Worm (Caenorhabditis elegans) whole organism, mixed stage, embryonic: ENCODE measurements around the gene C28H8.3.

Experiments used
- bed-3 ChIP-seq: fragments of 200-800 bp; sonication (Bioruptor generic); optimal IDR thresholded peaks from 3 replicates; lab custom pipeline; 2018; ENCODE audit warnings: mild to moderate bottlenecking, missing genetic modification characterization, moderate library complexity, missing compliant biosample characterization
- blmp-1 ChIP-seq: fragments of 150-350 bp; optimal IDR thresholded peaks from 2 replicates; lab custom pipeline; 2014; ENCODE audit warnings: missing biosample characterization, missing genetic modification characterization
- ceh-39 ChIP-seq: fragments of 150-350 bp; optimal IDR thresholded peaks from 2 replicates; lab custom pipeline; 2014; ENCODE audit warnings: missing biosample characterization, missing genetic modification characterization
- ceh-43 ChIP-seq: fragments of 200-800 bp; sonication (Bioruptor generic); optimal IDR thresholded peaks from 2 replicates; lab custom pipeline; 2018; ENCODE audit warnings: mild to moderate bottlenecking, missing genetic modification characterization, moderate library complexity, missing compliant biosample characterization
- ceh-83 ChIP-seq: fragments of 200-800 bp; sonication (Bioruptor generic); optimal IDR thresholded peaks from 2 replicates; lab custom pipeline; 2018; ENCODE audit warnings: mild to moderate bottlenecking, missing genetic modification characterization, missing compliant biosample characterization
- ces-1 ChIP-seq: fragments of 150-350 bp; optimal IDR thresholded peaks from 2 replicates; lab custom pipeline; 2014; ENCODE audit warnings: missing biosample characterization, missing genetic modification reagents, missing genetic modification characterization
- elt-3 ChIP-seq: fragments of 150-350 bp; optimal IDR thresholded peaks from 2 replicates; lab custom pipeline; 2014; ENCODE audit warnings: missing biosample characterization, missing genetic modification characterization
- ham-2 ChIP-seq: fragments of 200-800 bp; sonication (Bioruptor generic); optimal IDR thresholded peaks from 2 replicates; lab custom pipeline; 2018; ENCODE audit warnings: mild to moderate bottlenecking, missing genetic modification characterization, missing compliant biosample characterization
- lsy-2 ChIP-seq: fragments of 150-350 bp; optimal IDR thresholded peaks from 2 replicates; lab custom pipeline; 2014; ENCODE audit warnings: missing biosample characterization, missing genetic modification characterization
- nhr-2 ChIP-seq: fragments of 150-350 bp; optimal IDR thresholded peaks from 2 replicates; lab custom pipeline; 2014; ENCODE audit warnings: missing biosample characterization, missing genetic modification characterization
- pha-4 ChIP-seq: fragments of 150-350 bp; optimal IDR thresholded peaks from 2 replicates; lab custom pipeline; 2018; ENCODE audit warnings: missing biosample characterization, missing genetic modification reagents, missing genetic modification characterization
- sem-2 ChIP-seq: fragments of 200-800 bp; sonication (Bioruptor generic); optimal IDR thresholded peaks from 2 replicates; lab custom pipeline; 2018; ENCODE audit warnings: mild to moderate bottlenecking, missing genetic modification characterization, missing compliant biosample characterization
- tbx-8 ChIP-seq: fragments of 200-800 bp; sonication (Bioruptor generic); optimal IDR thresholded peaks from 2 replicates; lab custom pipeline; 2018; ENCODE audit warnings: mild to moderate bottlenecking, missing genetic modification characterization, moderate library complexity, missing compliant biosample characterization
- unc-39 ChIP-seq: fragments of 150-350 bp; optimal IDR thresholded peaks from 2 replicates; lab custom pipeline; 2014; ENCODE audit warnings: missing biosample characterization, missing genetic modification characterization
- zip-8 ChIP-seq: fragments of 150-350 bp; optimal IDR thresholded peaks from 2 replicates; lab custom pipeline; 2014; ENCODE audit warnings: missing biosample characterization, missing genetic modification characterization

C28H8.3 gene

ce11 chrIII:5964058-5964632 is 55.6 kb downstream of the C28H8.3 start:
- no peak for TF ChIP-seq elt-3
- TF ChIP-seq ham-2, result no peak
- TF ChIP-seq zip-8 (tag; lab: Kevin White, UChicago), result no peak
- TF ChIP-seq ceh-43 (GFP tag; lab: Kevin White, UChicago), result no peak
- no peak for TF ChIP-seq tbx-8 (GFP tag; lab: Kevin White, UChicago)
- TF ChIP-seq blmp-1 (tag; lab: Kevin White, UChicago), result no peak
- no peak for TF ChIP-seq ceh-83 (GFP tag; lab: Kevin White, UChicago)
- no peak for TF ChIP-seq ceh-39 (tag; lab: Kevin White, UChicago)
- TF ChIP-seq bed-3 (GFP tag; lab: Kevin White, UChicago), result no peak
- TF ChIP-seq nhr-2 (tag; lab: Kevin White, UChicago), result no peak
- no peak for TF ChIP-seq ces-1 (GFP tag; lab: Kevin White, UChicago)
- TF ChIP-seq sem-2, result no peak
- no peak for TF ChIP-seq unc-39 (tag; lab: Kevin White, UChicago)
- TF ChIP-seq pha-4 (tag; lab: Kevin White, UChicago), result no peak
- TF ChIP-seq lsy-2, result no peak
